Worm (Caenorhabditis elegans): ENCODE results near the gene idpp-4.

DNA sequence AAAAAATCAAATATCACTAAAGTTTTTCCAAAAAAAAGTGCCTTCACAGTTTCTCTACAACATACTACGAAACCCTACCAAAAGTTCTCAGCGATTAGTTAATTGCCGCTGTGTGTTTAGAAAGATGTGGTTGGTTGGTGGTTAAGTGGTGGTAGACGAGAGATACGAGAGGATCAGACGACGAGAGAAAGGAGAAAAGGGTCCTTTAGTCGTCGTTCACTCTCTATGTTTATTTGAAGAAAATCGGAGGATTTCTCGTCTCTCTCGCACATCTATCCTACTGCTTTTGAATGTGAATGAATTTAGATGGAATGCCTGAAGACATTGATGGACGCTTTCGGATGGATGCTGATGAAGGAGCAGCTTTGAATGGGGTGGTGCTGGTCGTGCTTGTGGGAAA is 49.6 kb downstream of the idpp-4 start:
- TF ChIP-seq egl-43 (GFP tag; IDR thresholded peaks at IDR 0.05): no peak
- no peak for TF ChIP-seq ceh-82 (tag; optimal IDR thresholded peaks at IDR 0.05)
- TF ChIP-seq unc-130 (GFP tag; optimal IDR thresholded peaks at IDR 0.05): no peak
- no peak for TF ChIP-seq saeg-2 (GFP tag; IDR thresholded peaks at IDR 0.05)
- no peak for TF ChIP-seq nhr-237 (tag; optimal IDR thresholded peaks at IDR 0.05)
- no peak for TF ChIP-seq zag-1 (tag; optimal IDR thresholded peaks at IDR 0.05)
- no peak for TF ChIP-seq lim-7 (GFP tag; IDR thresholded peaks at IDR 0.05)
- no peak for TF ChIP-seq nhr-28 (tag; optimal IDR thresholded peaks at IDR 0.05)

Measured in whole organism, L4 larva.